Worm (Caenorhabditis elegans) whole organism, L4 larva: ENCODE results near the gene F16H6.10.
A peak's percentile ranks its signal among the peaks of the same experiment; 100 is the strongest.

Experiments used
- D1046.2 ChIP-seq: fragments of 200-800 bp; sonication (Bioruptor generic); IDR thresholded peaks from 2 replicates; pipeline ENCODE4 v1.3.6; 2022; ENCODE audit warnings: missing genetic modification characterization, missing compliant biosample characterization
- F26F4.8 ChIP-seq: fragments of 200-800 bp; sonication (Bioruptor generic); conservative IDR thresholded peaks from 2 replicates; pipeline ENCODE4 v1.3.6; 2022; ENCODE audit warnings: missing genetic modification characterization, missing compliant biosample characterization
- R02D3.7 ChIP-seq: fragments of 150-350 bp; sonication (generic microtip); optimal IDR thresholded peaks from 3 replicates; lab custom pipeline; 2014; ENCODE audit warnings: missing biosample characterization, missing genetic modification characterization
- T20F7.1 ChIP-seq: fragments of 200-800 bp; sonication (Bioruptor generic); optimal IDR thresholded peaks from 2 replicates; lab custom pipeline; 2018; ENCODE audit warnings: mild to moderate bottlenecking, missing genetic modification characterization, missing compliant biosample characterization
- Y105C5A.15 ChIP-seq: fragments of 200-800 bp; sonication (Bioruptor generic); IDR thresholded peaks from 2 replicates; pipeline ENCODE4 v1.3.6; 2022; ENCODE audit warnings: missing genetic modification characterization, missing compliant biosample characterization
- Y48G9A.11 ChIP-seq: fragments of 200-800 bp; sonication (Bioruptor generic); IDR thresholded peaks from 2 replicates; pipeline ENCODE4 v1.3.6; 2022; ENCODE audit warnings: missing genetic modification reagents, missing genetic modification characterization, missing compliant biosample characterization
- Y5F2A.4 ChIP-seq: fragments of 200-800 bp; sonication (Bioruptor generic); optimal IDR thresholded peaks from 2 replicates; lab custom pipeline; 2018; ENCODE audit warnings: mild to moderate bottlenecking, missing genetic modification characterization, missing compliant biosample characterization
- Y75B8A.6 ChIP-seq: fragments of 200-800 bp; sonication (Bioruptor generic); IDR thresholded peaks from 2 replicates; pipeline ENCODE4 v1.3.6; 2022; ENCODE audit warnings: missing genetic modification reagents, missing genetic modification characterization, missing compliant biosample characterization
- ZK546.5 ChIP-seq, 2 experiments: sonication (generic microtip); optimal IDR thresholded peaks; 2 replicates each; lab custom pipeline; 2017; ENCODE audit warnings: missing biosample characterization in 2 of 2, missing genetic modification characterization in 2 of 2
- aha-1 ChIP-seq: fragments of 150-350 bp; peaks from one replicate; lab custom pipeline; 2014; ENCODE audit warnings: missing biosample characterization, missing genetic modification characterization
- aly-2 ChIP-seq: sonication (generic microtip); optimal IDR thresholded peaks from 2 replicates; lab custom pipeline; 2018; ENCODE audit warnings: missing biosample characterization, missing genetic modification characterization
- ctbp-1 ChIP-seq: fragments of 200-800 bp; sonication (Bioruptor generic); IDR thresholded peaks from 2 replicates; pipeline ENCODE4 v1.3.6; 2022; ENCODE audit warnings: missing genetic modification reagents, missing genetic modification characterization, missing compliant biosample characterization
- daf-19 ChIP-seq: fragments of 200-800 bp; sonication (Bioruptor generic); conservative IDR thresholded peaks from 2 replicates; pipeline ENCODE4 v1.3.6; 2022; ENCODE audit warnings: missing genetic modification characterization, missing compliant biosample characterization
- dmd-8 ChIP-seq: fragments of 200-800 bp; sonication (Bioruptor generic); IDR thresholded peaks from 2 replicates; pipeline ENCODE4 v1.3.6; 2022; ENCODE audit warnings: missing genetic modification characterization, missing compliant biosample characterization
- dmd-9 ChIP-seq: fragments of 200-800 bp; sonication (Bioruptor generic); IDR thresholded peaks from 2 replicates; pipeline ENCODE4 v1.3.6; 2022; ENCODE audit warnings: missing genetic modification reagents, missing genetic modification characterization, missing compliant biosample characterization
- egl-43 ChIP-seq: fragments of 200-800 bp; sonication (Bioruptor generic); IDR thresholded peaks from 2 replicates; pipeline ENCODE4 v1.3.6; 2022; ENCODE audit warnings: missing genetic modification reagents, missing genetic modification characterization, missing compliant biosample characterization
- gei-8 ChIP-seq: fragments of 200-800 bp; sonication (Bioruptor generic); optimal IDR thresholded peaks from 2 replicates; lab custom pipeline; 2018; ENCODE audit warnings: mild to moderate bottlenecking, missing genetic modification characterization, missing compliant biosample characterization
- hlh-11 ChIP-seq: fragments of 200-800 bp; sonication (Bioruptor generic); optimal IDR thresholded peaks from 2 replicates; lab custom pipeline; 2018; ENCODE audit warnings: mild to moderate bottlenecking, missing genetic modification characterization, missing compliant biosample characterization
- hlh-30 ChIP-seq: sonication (generic microtip); optimal IDR thresholded peaks from 2 replicates; lab custom pipeline; 2017; ENCODE audit warnings: antibody characterized with exemption, mild to moderate bottlenecking, missing genetic modification characterization, missing compliant biosample characterization; ENCODE audit not compliant: insufficient read depth
- lim-7 ChIP-seq: fragments of 200-800 bp; sonication (Bioruptor generic); IDR thresholded peaks from 2 replicates; pipeline ENCODE4 v1.3.6; 2022; ENCODE audit warnings: missing genetic modification characterization, missing compliant biosample characterization
- lsy-2 ChIP-seq, 2 experiments: fragments of 150-350 bp in 1 of 2; sonication (generic microtip) in 1 of 2; optimal IDR thresholded peaks; 2 replicates each; lab custom pipeline; 2014 to 2017; ENCODE audit warnings: missing biosample characterization in 2 of 2, missing genetic modification characterization in 2 of 2
- madf-5 ChIP-seq, 2 experiments: fragments of 200-800 bp; sonication (Bioruptor generic); IDR thresholded peaks; 2 replicates each; pipeline ENCODE4 v1.3.6; 2022; ENCODE audit warnings: missing compliant biosample characterization in 2 of 2, missing genetic modification characterization in 2 of 2
- mdt-29 ChIP-seq: fragments of 200-800 bp; sonication (Bioruptor generic); IDR thresholded peaks from 2 replicates; pipeline ENCODE4 v1.3.6; 2022; ENCODE audit warnings: missing genetic modification reagents, missing genetic modification characterization, missing compliant biosample characterization
- nhr-11 ChIP-seq: fragments of 150-350 bp; optimal IDR thresholded peaks from 2 replicates; lab custom pipeline; 2014; ENCODE audit warnings: missing biosample characterization, missing genetic modification characterization
- nhr-6 ChIP-seq: fragments of 150-350 bp; optimal IDR thresholded peaks from 2 replicates; lab custom pipeline; 2014; ENCODE audit warnings: missing biosample characterization, missing genetic modification characterization
- set-16 ChIP-seq: fragments of 200-800 bp; sonication (Bioruptor generic); IDR thresholded peaks from 2 replicates; pipeline ENCODE4 v1.3.6; 2022; ENCODE audit warnings: missing genetic modification reagents, missing genetic modification characterization, missing compliant biosample characterization
- snpc-1.2 ChIP-seq: fragments of 200-800 bp; sonication (Bioruptor generic); IDR thresholded peaks from 2 replicates; pipeline ENCODE4 v1.3.6; 2022; ENCODE audit warnings: missing genetic modification reagents, missing genetic modification characterization, missing compliant biosample characterization
- unc-130 ChIP-seq: sonication (generic microtip); optimal IDR thresholded peaks from 2 replicates; lab custom pipeline; 2016; ENCODE audit warnings: missing genetic modification reagents, missing genetic modification characterization, missing compliant biosample characterization
- unc-62 ChIP-seq, 3 experiments: fragments of 150-350 bp in 1 of 3; sonication (generic microtip); optimal IDR thresholded peaks in 2 of 3; peaks in 1 of 3; 1 replicate in 1 of 3; 2 replicates in 2 of 3; lab custom pipeline; 2014 to 2017; ENCODE audit warnings: missing biosample characterization in 3 of 3, missing genetic modification characterization in 3 of 3, missing genetic modification reagents in 3 of 3, missing genotype in 1 of 3
- vab-7 ChIP-seq: fragments of 200-800 bp; sonication (Bioruptor generic); IDR thresholded peaks from 2 replicates; pipeline ENCODE4 v1.3.6; 2022; ENCODE audit warnings: missing genetic modification reagents, missing genetic modification characterization, missing compliant biosample characterization
- zfp-3 ChIP-seq: fragments of 200-800 bp; sonication (Bioruptor generic); conservative IDR thresholded peaks from 2 replicates; pipeline ENCODE4 v1.3.6; 2022; ENCODE audit warnings: missing genetic modification reagents, missing genetic modification characterization, missing compliant biosample characterization

The F16H6.10 gene

ce11 chrV:18188328-18188727 is 35.9 kb downstream of the F16H6.10 start, which contains the start of gene clec-245:
clec-245 (minus strand) TSS chrV:18188428.
- TF ChIP-seq nhr-6 (tag; lab: Kevin White, UChicago), result no peak
- TF ChIP-seq D1046.2 (GFP tag; lab: Robert Waterston, UW), result no peak
- no peak for TF ChIP-seq unc-62 (GFP tag; optimal IDR thresholded peaks at IDR 0.05 in 1 of 2; lab: Kevin White, UChicago)
- TF ChIP-seq unc-62 (tag; optimal IDR thresholded peaks at IDR 0.05; lab: Kevin White, UChicago), result no peak
- no peak for TF ChIP-seq lsy-2 (tag; optimal IDR thresholded peaks at IDR 0.05; lab: Kevin White, UChicago)
- TF ChIP-seq gei-8 (GFP tag; lab: Kevin White, UChicago), result no peak
- TF ChIP-seq nhr-11 (tag; lab: Kevin White, UChicago), result no peak
- no peak for TF ChIP-seq daf-19
- TF ChIP-seq aha-1, result peak; percentile 84

DNA sequence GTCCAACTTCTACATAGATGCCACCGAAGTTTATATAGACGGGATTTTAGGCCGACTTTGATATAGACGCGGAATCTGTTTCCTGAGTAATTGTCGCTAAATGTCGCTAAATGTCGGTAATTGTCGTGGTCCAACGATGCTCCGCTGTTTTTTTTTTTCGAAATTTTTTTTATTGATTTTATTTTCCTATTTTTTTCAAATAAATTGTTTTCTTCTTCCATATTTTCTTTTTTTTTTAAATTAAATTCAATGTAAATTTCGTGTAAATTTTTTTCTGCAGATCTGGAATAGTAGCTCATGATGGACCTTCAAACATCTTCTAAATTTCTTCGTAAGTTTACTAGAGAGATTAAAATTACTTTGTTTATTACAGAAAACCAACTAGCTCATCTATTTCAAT is 39.3 kb downstream of the F16H6.10 start, which contains the start of gene C31G12.3:
TSS of gene C31G12.3 (plus strand) at position 301 of the 400 bp plus-strand sequence.
- TF ChIP-seq aly-2 (tag; lab: Kevin White, UChicago), result no peak
- TF ChIP-seq dmd-9 (GFP tag; lab: Robert Waterston, UW), result no peak
- TF ChIP-seq aha-1, result no peak
- no peak for TF ChIP-seq F26F4.8
- no peak for TF ChIP-seq zfp-3 (GFP tag; lab: Robert Waterston, UW)
- TF ChIP-seq mdt-29 (GFP tag; lab: Robert Waterston, UW), result no peak
- TF ChIP-seq Y5F2A.4, result no peak
- TF ChIP-seq lim-7 (GFP tag; lab: Robert Waterston, UW), result no peak
- no peak for TF ChIP-seq R02D3.7
- no peak for TF ChIP-seq Y75B8A.6
- TF ChIP-seq ctbp-1, result no peak
- no peak for TF ChIP-seq daf-19
- no peak for TF ChIP-seq gei-8 (GFP tag; lab: Kevin White, UChicago)
- no peak for TF ChIP-seq hlh-11 (tag; lab: Kevin White, UChicago)
- no peak for TF ChIP-seq set-16
- TF ChIP-seq snpc-1.2 (GFP tag; lab: Robert Waterston, UW), result no peak
- TF ChIP-seq hlh-30 (tag; lab: Kevin White, UChicago), result no peak
- TF ChIP-seq nhr-11 (tag; lab: Kevin White, UChicago), result no peak

DNA sequence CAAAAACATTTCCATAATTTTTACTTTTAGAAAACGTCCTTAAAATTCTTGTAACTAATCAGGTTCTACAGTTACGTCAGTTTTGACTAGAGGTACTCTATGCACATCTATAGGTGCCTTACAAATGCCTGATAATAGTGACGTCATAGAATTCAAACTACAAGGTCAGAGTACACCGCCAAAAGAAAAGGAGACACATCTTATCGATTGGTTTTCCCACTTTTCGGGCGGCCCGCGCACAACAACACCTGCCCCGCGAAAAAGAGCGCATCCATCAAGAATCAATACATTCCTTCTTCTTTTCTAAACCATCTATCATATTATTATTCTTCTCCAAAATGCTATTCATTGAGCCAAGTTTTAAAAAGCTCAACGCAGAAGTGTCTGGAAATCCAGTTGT is 44.6 kb downstream of the F16H6.10 start, which contains the start of gene C31G12.1:
TSS of gene C31G12.1 (plus strand) at position 301 of the 400 bp plus-strand sequence.
- no peak for TF ChIP-seq T20F7.1 (GFP tag; lab: Kevin White, UChicago)
- no peak for TF ChIP-seq Y48G9A.11 (GFP tag; lab: Robert Waterston, UW)
- no peak for TF ChIP-seq unc-130 (GFP tag; lab: Kevin White, UChicago)

DNA sequence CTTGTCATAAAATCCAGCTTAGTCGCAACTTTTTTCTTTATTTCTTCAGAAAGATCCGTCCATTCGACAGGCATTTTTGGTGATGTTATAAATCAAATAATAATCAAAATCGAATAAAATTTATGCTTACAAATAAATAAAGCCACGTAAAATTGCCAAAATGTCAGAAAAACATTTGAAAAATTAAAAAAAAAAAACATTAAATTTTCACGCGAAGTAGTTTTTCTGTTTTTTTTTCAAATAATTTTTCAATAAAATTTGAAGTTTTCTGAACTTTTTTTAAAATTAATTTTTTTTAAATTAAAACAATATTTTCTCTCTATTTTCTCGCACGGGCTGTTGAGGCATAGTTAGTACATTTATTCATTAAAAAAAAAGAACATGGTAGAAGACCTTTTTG is 45.6 kb downstream of the F16H6.10 start, which contains the start of gene C31G12.4:
TSS of gene C31G12.4 (minus strand) at position 101 of the 400 bp plus-strand sequence.
- TF ChIP-seq zfp-3 (GFP tag; lab: Robert Waterston, UW) (no peak), vab-7 (GFP tag; lab: Robert Waterston, UW) (no peak), egl-43 (no peak), ZK546.5 (tag; optimal IDR thresholded peaks at IDR 0.05; lab: Kevin White, UChicago) (no peak), Y105C5A.15 (no peak)

ce11 chrV:18174951-18175350 is 49.3 kb downstream of the F16H6.10 start:
- TF ChIP-seq madf-5 (GFP tag; IDR thresholded peaks at IDR 0.05; lab: Robert Waterston, UW), result peak in 1 of 2 experiments; percentile 69; a peak in 1 of 4 replicates
- 0 out of 2 replicates have a peak, but pooled peaks have one; percentile 35 for TF ChIP-seq dmd-8
